Worm (Caenorhabditis elegans) whole organism, midembryonic: ENCODE results near the gene rab-28.

ENCODE experiments used
- T22C8.4 ChIP-seq: fragments of 200-800 bp; sonication (Bioruptor generic); IDR thresholded peaks from 2 replicates; pipeline ENCODE4 v1.3.6; 2022; ENCODE audit warnings: missing genetic modification characterization, missing compliant biosample characterization
- flt-1 ChIP-seq: fragments of 200-800 bp; sonication (Bioruptor generic); IDR thresholded peaks from 2 replicates; pipeline ENCODE4 v1.3.6; 2022; ENCODE audit warnings: missing genetic modification characterization, missing compliant biosample characterization
- ref-1 ChIP-seq: fragments of 200-800 bp; sonication (Bioruptor generic); conservative IDR thresholded peaks from 2 replicates; pipeline ENCODE4 v1.3.6; 2022; ENCODE audit warnings: missing genetic modification reagents, missing genetic modification characterization, missing compliant biosample characterization

DNA sequence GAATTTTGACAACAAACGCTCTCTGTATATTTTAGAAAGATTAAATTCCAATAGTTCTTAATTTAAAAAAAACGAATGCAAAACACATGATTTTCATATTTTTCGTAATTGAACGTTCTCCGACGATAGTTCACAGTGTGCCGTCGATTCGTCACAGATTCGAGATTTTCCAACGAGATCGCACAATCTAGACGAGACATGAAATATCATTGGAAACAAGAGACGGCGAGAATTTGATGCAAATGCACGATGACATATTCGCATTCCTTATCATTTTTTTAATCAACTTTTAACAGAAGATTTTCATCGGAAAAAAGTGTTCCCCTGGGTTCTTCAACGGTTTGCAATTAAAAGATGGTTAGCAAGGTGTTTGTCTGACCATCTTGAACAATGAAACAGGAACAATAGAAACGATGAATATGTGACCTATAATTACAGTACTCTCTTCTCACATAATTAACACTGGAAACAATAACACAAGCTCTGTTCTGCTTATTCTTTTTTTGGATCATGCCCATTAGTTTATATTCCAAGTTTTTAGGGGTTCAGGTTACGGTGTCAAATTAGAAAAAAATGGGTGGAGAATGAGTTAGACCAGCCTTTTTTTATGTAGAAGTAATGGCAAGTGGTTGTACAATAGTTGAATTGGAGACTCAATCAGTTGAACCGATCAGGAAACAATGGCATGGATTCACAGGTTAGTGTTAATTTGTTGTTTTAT, 11.2 kb downstream of the rab-28 start, which contains the start of gene Y11D7A.3:
- no peak for TF ChIP-seq T22C8.4 (GFP tag; lab: Robert Waterston, UW)
- no peak for TF ChIP-seq ref-1 (GFP tag; lab: Robert Waterston, UW)
- TF ChIP-seq flt-1 = no peak
